Worm (Caenorhabditis elegans) whole organism, L2 larva: ENCODE data around the gene F46H5.5.

Experiments used
- C34F6.9 ChIP-seq: fragments of 150-350 bp; optimal IDR thresholded peaks from 2 replicates; lab custom pipeline; 2014; ENCODE audit warnings: missing biosample characterization, missing genetic modification characterization
- F13H6.1 ChIP-seq: sonication (generic microtip); optimal IDR thresholded peaks from 2 replicates; lab custom pipeline; 2016; ENCODE audit warnings: missing genetic modification characterization, missing compliant biosample characterization
- R02D3.7 ChIP-seq: fragments of 150-350 bp; optimal IDR thresholded peaks from 2 replicates; lab custom pipeline; 2014; ENCODE audit warnings: missing biosample characterization, missing genetic modification characterization
- Y55F3AM.14 ChIP-seq: fragments of 200-800 bp; sonication (Bioruptor generic); optimal IDR thresholded peaks from 2 replicates; lab custom pipeline; 2018; ENCODE audit warnings: mild to moderate bottlenecking, missing genetic modification characterization, missing compliant biosample characterization
- alr-1 ChIP-seq: fragments of 150-350 bp; optimal IDR thresholded peaks from 2 replicates; lab custom pipeline; 2014; ENCODE audit warnings: missing biosample characterization, missing genetic modification characterization
- aly-2 ChIP-seq: fragments of 150-350 bp; optimal IDR thresholded peaks from 2 replicates; lab custom pipeline; 2014; ENCODE audit warnings: missing biosample characterization, missing genetic modification characterization
- blmp-1 ChIP-seq: sonication (generic microtip); optimal IDR thresholded peaks from 2 replicates; lab custom pipeline; 2017; ENCODE audit warnings: missing genetic modification characterization, mild to moderate bottlenecking, missing compliant biosample characterization, antibody characterized with exemption, moderate library complexity; ENCODE audit not compliant: insufficient read depth
- ceh-82 ChIP-seq: fragments of 150-350 bp; optimal IDR thresholded peaks from 2 replicates; lab custom pipeline; 2014; ENCODE audit warnings: missing biosample characterization, missing genetic modification characterization
- crh-2 ChIP-seq: sonication (generic microtip); optimal IDR thresholded peaks from 2 replicates; lab custom pipeline; 2017; ENCODE audit warnings: missing biosample characterization, missing genetic modification characterization
- dmd-4 ChIP-seq: sonication (generic microtip); optimal IDR thresholded peaks from 2 replicates; lab custom pipeline; 2017; ENCODE audit warnings: missing biosample characterization, missing genetic modification characterization
- elt-3 ChIP-seq: sonication (generic microtip); optimal IDR thresholded peaks from 2 replicates; lab custom pipeline; 2017; ENCODE audit warnings: missing biosample characterization, missing genetic modification characterization
- fos-1 ChIP-seq: fragments of 150-350 bp; optimal IDR thresholded peaks from 2 replicates; lab custom pipeline; 2014; ENCODE audit warnings: missing biosample characterization, missing genetic modification characterization
- gmeb-1 ChIP-seq: fragments of 150-350 bp; optimal IDR thresholded peaks from 2 replicates; lab custom pipeline; 2014; ENCODE audit warnings: missing biosample characterization, missing genetic modification characterization
- lin-13 ChIP-seq: fragments of 150-350 bp; optimal IDR thresholded peaks from 2 replicates; lab custom pipeline; 2014; ENCODE audit warnings: missing biosample characterization, missing genetic modification reagents, missing genetic modification characterization
- lin-39 ChIP-seq: fragments of 150-350 bp; optimal IDR thresholded peaks from 2 replicates; lab custom pipeline; 2014; ENCODE audit warnings: missing biosample characterization, missing genetic modification reagents, missing genetic modification characterization
- lsy-2 ChIP-seq, 2 experiments: fragments of 150-350 bp in 1 of 2; sonication (generic microtip) in 1 of 2; optimal IDR thresholded peaks; 2 replicates each; lab custom pipeline; 2014 to 2017; ENCODE audit warnings: missing biosample characterization in 2 of 2, missing genetic modification characterization in 2 of 2
- mab-5 ChIP-seq: fragments of 150-350 bp; optimal IDR thresholded peaks from 2 replicates; lab custom pipeline; 2014; ENCODE audit warnings: missing biosample characterization, missing genetic modification characterization
- mdl-1 ChIP-seq, 2 experiments: fragments of 150-350 bp in 1 of 2; sonication (generic microtip) in 1 of 2; optimal IDR thresholded peaks; 2 replicates each; lab custom pipeline; 2017; ENCODE audit warnings: missing biosample characterization in 2 of 2, missing genetic modification characterization in 2 of 2
- nhr-10 ChIP-seq: sonication (generic microtip); optimal IDR thresholded peaks from 2 replicates; lab custom pipeline; 2017; ENCODE audit warnings: missing biosample characterization, missing genetic modification characterization
- nhr-11 ChIP-seq: fragments of 150-350 bp; optimal IDR thresholded peaks from 2 replicates; lab custom pipeline; 2014; ENCODE audit warnings: missing biosample characterization, missing genetic modification characterization
- nhr-129 ChIP-seq: fragments of 150-350 bp; optimal IDR thresholded peaks from 2 replicates; lab custom pipeline; 2014; ENCODE audit warnings: missing biosample characterization, missing genetic modification characterization
- nhr-23 ChIP-seq: fragments of 150-350 bp; optimal IDR thresholded peaks from 2 replicates; lab custom pipeline; 2014; ENCODE audit warnings: missing biosample characterization, missing genetic modification reagents, missing genetic modification characterization
- nhr-237 ChIP-seq: fragments of 150-350 bp; optimal IDR thresholded peaks from 2 replicates; lab custom pipeline; 2014; ENCODE audit warnings: missing biosample characterization, missing genetic modification characterization
- nhr-25 ChIP-seq: fragments of 150-350 bp; sonication (generic microtip); optimal IDR thresholded peaks from 3 replicates; lab custom pipeline; 2014; ENCODE audit warnings: missing biosample characterization, missing genetic modification characterization
- nhr-6 ChIP-seq: fragments of 150-350 bp; optimal IDR thresholded peaks from 2 replicates; lab custom pipeline; 2014; ENCODE audit warnings: missing biosample characterization, missing genetic modification characterization
- nhr-77 ChIP-seq: fragments of 150-350 bp; optimal IDR thresholded peaks from 2 replicates; lab custom pipeline; 2014; ENCODE audit warnings: missing biosample characterization, missing genetic modification characterization
- peb-1 ChIP-seq: fragments of 150-350 bp; optimal IDR thresholded peaks from 2 replicates; lab custom pipeline; 2014; ENCODE audit warnings: missing biosample characterization, missing genetic modification characterization
- sem-4 ChIP-seq: fragments of 150-350 bp; optimal IDR thresholded peaks from 2 replicates; lab custom pipeline; 2014; ENCODE audit warnings: missing biosample characterization, missing genetic modification reagents, missing genetic modification characterization
- skn-1 ChIP-seq: sonication (generic microtip); optimal IDR thresholded peaks from 2 replicates; lab custom pipeline; 2017; ENCODE audit warnings: missing biosample characterization, missing genetic modification characterization
- sma-9 ChIP-seq, 2 experiments: fragments of 150-350 bp in 1 of 2; sonication (generic microtip) in 1 of 2; optimal IDR thresholded peaks; 2 replicates each; lab custom pipeline; 2014 to 2016; ENCODE audit warnings: missing genetic modification characterization in 2 of 2, mild to moderate bottlenecking in 1 of 2, missing biosample characterization in 1 of 2, missing compliant biosample characterization in 1 of 2, missing genetic modification reagents in 1 of 2, moderate library complexity in 1 of 2
- snpc-4 ChIP-seq: fragments of 150-350 bp; optimal IDR thresholded peaks from 2 replicates; lab custom pipeline; 2014; ENCODE audit warnings: missing biosample characterization, missing genetic modification characterization
- unc-39 ChIP-seq: fragments of 150-350 bp; optimal IDR thresholded peaks from 2 replicates; lab custom pipeline; 2014; ENCODE audit warnings: missing biosample characterization, missing genetic modification characterization
- unc-55 ChIP-seq: fragments of 150-350 bp; sonication (generic microtip); optimal IDR thresholded peaks from 3 replicates; lab custom pipeline; 2014; ENCODE audit warnings: missing biosample characterization, missing genetic modification reagents, missing genetic modification characterization
- zag-1 ChIP-seq: fragments of 150-350 bp; optimal IDR thresholded peaks from 2 replicates; lab custom pipeline; 2014; ENCODE audit warnings: missing biosample characterization, missing genetic modification characterization
- ztf-1 ChIP-seq: fragments of 200-800 bp; sonication (Bioruptor generic); conservative IDR thresholded peaks from 2 replicates; pipeline ENCODE4 v1.3.6; 2022; ENCODE audit warnings: missing genetic modification characterization, missing compliant biosample characterization
- ztf-4 ChIP-seq: fragments of 150-350 bp; optimal IDR thresholded peaks from 2 replicates; lab custom pipeline; 2014; ENCODE audit warnings: missing biosample characterization, missing genetic modification characterization

Gene F46H5.5

ce11 chrX:7238562-7238961, 18.2 kb downstream of the F46H5.5 start, which contains the start of gene F46H5.3:
F46H5.3 (minus strand) TSS chrX:7238662.
- no peak for TF ChIP-seq lin-39 (tag; lab: Kevin White, UChicago)
- no peak for TF ChIP-seq nhr-77 (tag; lab: Kevin White, UChicago)
- TF ChIP-seq nhr-6 (tag; lab: Kevin White, UChicago): no peak
- TF ChIP-seq C34F6.9 (tag; lab: Kevin White, UChicago): no peak

DNA sequence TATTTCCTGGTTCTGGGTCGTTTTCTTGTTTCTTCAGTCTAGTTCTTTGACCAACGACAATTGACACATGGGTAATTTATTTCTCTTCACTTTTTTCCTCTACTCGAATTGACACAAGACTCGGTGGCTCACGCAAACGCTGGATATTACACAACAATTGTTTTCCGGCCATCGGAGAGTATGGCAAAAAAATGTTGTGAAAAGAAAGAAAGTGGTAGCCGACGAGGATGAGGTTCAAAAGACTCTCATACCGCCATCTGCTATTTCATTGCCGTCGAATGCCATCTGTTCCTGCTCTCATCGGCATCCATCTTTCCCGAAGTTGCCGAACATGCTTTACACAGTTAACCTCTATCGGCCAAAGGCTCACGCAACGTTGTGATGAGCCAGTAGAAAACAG, 20.1 kb downstream of the F46H5.5 start:
- no peak for TF ChIP-seq R02D3.7 (tag; lab: Kevin White, UChicago)
- TF ChIP-seq aly-2 (tag; lab: Kevin White, UChicago): no peak
- TF ChIP-seq nhr-10: no peak
- peak; percentile 87 for TF ChIP-seq F13H6.1 (tag; lab: Kevin White, UChicago)
- TF ChIP-seq lin-13 (GFP tag; lab: Kevin White, UChicago): peak; percentile 6
- TF ChIP-seq nhr-25 (tag; lab: Kevin White, UChicago): no peak
- peak; percentile 39 for TF ChIP-seq nhr-6 (tag; lab: Kevin White, UChicago)
- TF ChIP-seq nhr-129 (tag; lab: Kevin White, UChicago): peak; percentile 85
- no peak for TF ChIP-seq nhr-23 (tag; lab: Kevin White, UChicago)
- peak; percentile 51 for TF ChIP-seq sma-9 (GFP tag; optimal IDR thresholded peaks at IDR 0.05; lab: Kevin White, UChicago)
- TF ChIP-seq sma-9 (tag; optimal IDR thresholded peaks at IDR 0.05; lab: Kevin White, UChicago): no peak
- peak; percentile 57 for TF ChIP-seq mab-5 (tag; lab: Kevin White, UChicago)
- TF ChIP-seq sem-4: peak; percentile 56
- TF ChIP-seq alr-1 (tag; lab: Kevin White, UChicago): no peak
- TF ChIP-seq ztf-1 (GFP tag; lab: Robert Waterston, UW): no peak
- peak; percentile 45 for TF ChIP-seq C34F6.9 (tag; lab: Kevin White, UChicago)
- TF ChIP-seq lsy-2 (tag; optimal IDR thresholded peaks at IDR 0.05; lab: Kevin White, UChicago): peak in 1 of 2 experiments; percentile 48
- TF ChIP-seq ztf-4 (tag; lab: Kevin White, UChicago): peak; percentile 55

DNA sequence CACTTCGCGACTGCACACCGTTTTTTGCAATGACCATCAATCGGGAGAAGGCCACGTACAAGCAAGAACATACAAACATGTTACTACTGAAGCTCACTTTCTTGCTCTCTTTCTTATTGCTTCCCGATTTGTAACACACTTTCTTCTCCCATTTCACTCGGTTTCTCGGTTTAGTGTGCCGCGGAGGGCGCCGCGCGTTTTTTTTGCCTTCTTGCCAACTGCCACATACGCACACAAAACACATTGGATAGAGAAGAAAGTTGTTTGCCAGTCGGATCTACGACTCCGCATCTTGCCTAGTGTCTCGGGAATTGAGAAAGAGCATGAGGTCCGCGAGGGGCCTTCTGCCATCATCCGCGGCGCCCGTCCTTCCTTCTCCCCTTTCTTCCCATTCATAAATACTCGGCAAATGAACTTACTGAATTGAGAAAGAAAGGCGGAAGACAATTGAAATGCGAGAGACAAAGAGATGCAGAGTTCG, 22.0 kb downstream of the F46H5.5 start:
- no peak for TF ChIP-seq ceh-82 (tag; lab: Kevin White, UChicago)
- peak; percentile 56 for TF ChIP-seq sem-4
- TF ChIP-seq dmd-4 (tag; lab: Kevin White, UChicago): no peak
- peak; percentile 75 for TF ChIP-seq C34F6.9 (tag; lab: Kevin White, UChicago)
- no peak for TF ChIP-seq mdl-1 (tag; optimal IDR thresholded peaks at IDR 0.05; lab: Kevin White, UChicago)
- no peak for TF ChIP-seq skn-1
- TF ChIP-seq alr-1 (tag; lab: Kevin White, UChicago): no peak
- peak; percentile 76 for TF ChIP-seq crh-2 (tag; lab: Kevin White, UChicago)
- peak; percentile 13 for TF ChIP-seq gmeb-1 (tag; lab: Kevin White, UChicago)
- no peak for TF ChIP-seq nhr-10
- TF ChIP-seq nhr-129 (tag; lab: Kevin White, UChicago): peak; percentile 80
- TF ChIP-seq Y55F3AM.14: peak; percentile 44
- no peak for TF ChIP-seq lin-39 (tag; lab: Kevin White, UChicago)
- no peak for TF ChIP-seq aly-2 (tag; lab: Kevin White, UChicago)
- TF ChIP-seq lin-13 (GFP tag; lab: Kevin White, UChicago): peak; percentile 41
- TF ChIP-seq ztf-4 (tag; lab: Kevin White, UChicago): peak; percentile 28
- peak; percentile 36 for TF ChIP-seq snpc-4 (tag; lab: Kevin White, UChicago)
- TF ChIP-seq fos-1: peak; percentile 1
- peak; percentile 32 to 37 for TF ChIP-seq lsy-2 (tag; optimal IDR thresholded peaks at IDR 0.05; lab: Kevin White, UChicago)
- no peak for TF ChIP-seq nhr-237 (tag; lab: Kevin White, UChicago)
- peak; percentile 94 for TF ChIP-seq unc-39 (tag; lab: Kevin White, UChicago)
- TF ChIP-seq nhr-11 (tag; lab: Kevin White, UChicago): no peak
- no peak for TF ChIP-seq peb-1 (tag; lab: Kevin White, UChicago)
- peak; percentile 44 for TF ChIP-seq unc-55
- TF ChIP-seq elt-3 (tag; lab: Kevin White, UChicago): no peak
- TF ChIP-seq F13H6.1 (tag; lab: Kevin White, UChicago): peak; percentile 95
- no peak for TF ChIP-seq nhr-23 (tag; lab: Kevin White, UChicago)
- peak; percentile 70 for TF ChIP-seq zag-1 (tag; lab: Kevin White, UChicago)
- TF ChIP-seq sma-9 (GFP tag; optimal IDR thresholded peaks at IDR 0.05; lab: Kevin White, UChicago): peak; percentile 58
- no peak for TF ChIP-seq sma-9 (tag; optimal IDR thresholded peaks at IDR 0.05; lab: Kevin White, UChicago)
- TF ChIP-seq blmp-1 (tag; lab: Kevin White, UChicago): no peak
